Fruit fly (Drosophila melanogaster) whole organism, embryonic: Measurements from ENCODE around the gene Aasdh.

Source experiments
- CG1024 ChIP-seq: fragments of 200-800 bp; sonication (Bioruptor generic); IDR thresholded peaks from 2 replicates; pipeline ENCODE4 v1.3.6; 2022; ENCODE audit warnings: missing biosample characterization, missing genetic modification characterization
- CG10321 ChIP-seq: fragments of 200-800 bp; sonication (Bioruptor generic); IDR thresholded peaks from 2 replicates; pipeline ENCODE4 v1.3.6; 2022; ENCODE audit warnings: missing biosample characterization, missing genetic modification characterization
- CG10543 ChIP-seq: fragments of 200-800 bp; sonication (Bioruptor generic); optimal IDR thresholded peaks from 3 replicates; lab custom pipeline; 2017; ENCODE audit warnings: missing biosample characterization, mild to moderate bottlenecking, missing genetic modification characterization, moderate library complexity
- CG12659 ChIP-seq: fragments of 200-800 bp; sonication (Bioruptor generic); optimal IDR thresholded peaks from 3 replicates; lab custom pipeline; 2017; ENCODE audit warnings: mild to moderate bottlenecking, missing biosample characterization, missing genetic modification reagents, missing genetic modification characterization
- CG15269 ChIP-seq: fragments of 200-800 bp; sonication (Bioruptor generic); optimal IDR thresholded peaks from 2 replicates; lab custom pipeline; 2018; ENCODE audit warnings: missing biosample characterization, mild to moderate bottlenecking, missing genetic modification characterization, moderate library complexity
- CG15696 ChIP-seq: fragments of 200-800 bp; sonication (Bioruptor generic); optimal IDR thresholded peaks from 2 replicates; lab custom pipeline; 2019; ENCODE audit warnings: missing biosample characterization, mild to moderate bottlenecking, missing genetic modification characterization, moderate library complexity
- CG1603 ChIP-seq: fragments of 200-800 bp; sonication (Bioruptor generic); optimal IDR thresholded peaks from 2 replicates; lab custom pipeline; 2019; ENCODE audit warnings: missing biosample characterization, mild to moderate bottlenecking, missing genetic modification characterization, moderate library complexity
- CG16813 ChIP-seq: fragments of 200-800 bp; sonication (Bioruptor generic); IDR thresholded peaks from 3 replicates; pipeline ENCODE4 v1.3.6; 2022; ENCODE audit warnings: missing biosample characterization, missing genetic modification characterization; ENCODE audit not compliant: partially characterized antibody
- CG17802 ChIP-seq: fragments of 200-800 bp; sonication (Bioruptor generic); optimal IDR thresholded peaks from 2 replicates; lab custom pipeline; 2018; ENCODE audit warnings: missing biosample characterization, mild to moderate bottlenecking, missing genetic modification characterization, moderate library complexity
- CG31224 ChIP-seq: fragments of 200-800 bp; sonication (Bioruptor generic); IDR thresholded peaks from 2 replicates; pipeline ENCODE4 v1.3.6; 2022; ENCODE audit warnings: missing biosample characterization, missing genetic modification characterization
- CG32772 ChIP-seq: fragments of 200-800 bp; sonication (Bioruptor generic); IDR thresholded peaks from 2 replicates; pipeline ENCODE4 v1.3.6; 2022; ENCODE audit warnings: missing biosample characterization, missing genetic modification characterization
- CG4328 ChIP-seq: fragments of 200-800 bp; sonication (Bioruptor generic); optimal IDR thresholded peaks from 3 replicates; lab custom pipeline; 2017; ENCODE audit warnings: missing biosample characterization, missing genetic modification reagents, missing genetic modification characterization
- CG4360 ChIP-seq: fragments of 200-800 bp; sonication (Bioruptor generic); IDR thresholded peaks from 2 replicates; pipeline ENCODE4 v1.3.6; 2022; ENCODE audit warnings: missing biosample characterization, missing genetic modification characterization
- CG4617 ChIP-seq: fragments of 200-800 bp; sonication (Bioruptor generic); optimal IDR thresholded peaks from 3 replicates; lab custom pipeline; 2016; ENCODE audit warnings: missing biosample characterization, missing genetic modification characterization, borderline replicate concordance
- CG8924 ChIP-seq: fragments of 200-800 bp; optimal IDR thresholded peaks from 3 replicates; lab custom pipeline; 2019; ENCODE audit warnings: missing biosample characterization, mild to moderate bottlenecking, missing genetic modification characterization, moderate library complexity
- CG9609 ChIP-seq: fragments of 200-800 bp; sonication (Bioruptor generic); optimal IDR thresholded peaks from 3 replicates; lab custom pipeline; 2016; ENCODE audit warnings: missing biosample characterization, missing genetic modification characterization
- Deaf1 ChIP-seq: fragments of 200-800 bp; optimal IDR thresholded peaks from 3 replicates; lab custom pipeline; 2019; ENCODE audit warnings: missing biosample characterization, mild to moderate bottlenecking, missing genetic modification characterization, moderate library complexity
- Hmr ChIP-seq: fragments of 200-800 bp; sonication (Bioruptor generic); optimal IDR thresholded peaks from 3 replicates; lab custom pipeline; 2017; ENCODE audit warnings: mild to moderate bottlenecking, missing biosample characterization, missing genetic modification reagents, missing genetic modification characterization
- Hr39 ChIP-seq: fragments of >200 bp; optimal IDR thresholded peaks from 2 replicates; lab custom pipeline; 2017
- MESR4 ChIP-seq: fragments of 200-800 bp; sonication (Bioruptor generic); optimal IDR thresholded peaks from 2 replicates; lab custom pipeline; 2018; ENCODE audit warnings: missing biosample characterization, mild to moderate bottlenecking, missing genetic modification characterization, moderate library complexity
- Max ChIP-seq: fragments of 200-800 bp; sonication (Bioruptor generic); optimal IDR thresholded peaks from 2 replicates; lab custom pipeline; 2016; ENCODE audit warnings: missing biosample characterization, mild to moderate bottlenecking, missing genetic modification characterization
- NC2α ChIP-seq: fragments of 200-800 bp; sonication (Bioruptor generic); optimal IDR thresholded peaks from 2 replicates; lab custom pipeline; 2016; ENCODE audit warnings: missing biosample characterization, missing genetic modification characterization
- NC2β ChIP-seq: fragments of 200-800 bp; sonication (Bioruptor generic); optimal IDR thresholded peaks from 2 replicates; lab custom pipeline; 2016; ENCODE audit warnings: missing biosample characterization, missing genetic modification characterization
- Xrp1 ChIP-seq: fragments of 200-800 bp; sonication (Bioruptor generic); IDR thresholded peaks from 2 replicates; pipeline ENCODE4 v1.3.6; 2022; ENCODE audit warnings: missing biosample characterization, missing genetic modification characterization
- al ChIP-seq: fragments of 200-800 bp; sonication (Bioruptor generic); IDR thresholded peaks from 2 replicates; pipeline ENCODE4 v1.3.6; 2022; ENCODE audit warnings: missing biosample characterization, missing genetic modification characterization
- bsh ChIP-seq, 2 experiments: fragments of 200-800 bp; sonication (Bioruptor generic); optimal IDR thresholded peaks; 2 replicates each; lab custom pipeline; 2017 to 2018; ENCODE audit warnings: mild to moderate bottlenecking in 2 of 2, missing biosample characterization in 2 of 2, missing genetic modification characterization in 2 of 2, moderate library complexity in 1 of 2
- btn ChIP-seq: fragments of 200-800 bp; sonication (Bioruptor generic); optimal IDR thresholded peaks from 2 replicates; lab custom pipeline; 2016; ENCODE audit warnings: missing biosample characterization, missing genetic modification characterization
- chm ChIP-seq: fragments of 200-800 bp; sonication (Bioruptor generic); IDR thresholded peaks from 2 replicates; pipeline ENCODE4 v1.3.6; 2022; ENCODE audit warnings: missing biosample characterization, missing genetic modification characterization
- crc ChIP-seq: fragments of 200-800 bp; sonication (Bioruptor generic); optimal IDR thresholded peaks from 2 replicates; lab custom pipeline; 2016; ENCODE audit warnings: missing biosample characterization, missing genetic modification characterization
- croc ChIP-seq: fragments of 200-800 bp; sonication (Bioruptor generic); conservative IDR thresholded peaks from 3 replicates; pipeline ENCODE4 v1.3.6; 2022; ENCODE audit warnings: missing biosample characterization, missing genetic modification characterization
- crol ChIP-seq: fragments of 200-800 bp; sonication (Bioruptor generic); IDR thresholded peaks from 2 replicates; pipeline ENCODE4 v1.3.6; 2022; ENCODE audit warnings: missing biosample characterization, missing genetic modification characterization
- fd64A ChIP-seq: fragments of 200-800 bp; sonication (Bioruptor generic); optimal IDR thresholded peaks from 3 replicates; lab custom pipeline; 2018; ENCODE audit warnings: missing biosample characterization, mild to moderate bottlenecking, missing genetic modification characterization
- grau ChIP-seq: fragments of 200-800 bp; optimal IDR thresholded peaks from 3 replicates; lab custom pipeline; 2019; ENCODE audit warnings: missing biosample characterization, mild to moderate bottlenecking, missing genetic modification characterization, moderate library complexity
- gsb-n ChIP-seq: fragments of 200-800 bp; sonication (Bioruptor generic); optimal IDR thresholded peaks from 3 replicates; lab custom pipeline; 2018; ENCODE audit warnings: missing biosample characterization, mild to moderate bottlenecking, missing genetic modification characterization
- ham ChIP-seq: fragments of 200-800 bp; sonication (Bioruptor generic); IDR thresholded peaks from 2 replicates; pipeline ENCODE4 v1.3.6; 2022; ENCODE audit warnings: missing biosample characterization, missing genetic modification characterization
- her ChIP-seq: fragments of 200-800 bp; sonication (Bioruptor generic); optimal IDR thresholded peaks from 2 replicates; lab custom pipeline; 2016; ENCODE audit warnings: missing biosample characterization, missing genetic modification characterization
- hth ChIP-seq: fragments of >200 bp; optimal IDR thresholded peaks from 2 replicates; lab custom pipeline; 2017; ENCODE audit warnings: inconsistent platforms
- kay ChIP-seq: fragments of 200-800 bp; sonication (Bioruptor generic); optimal IDR thresholded peaks from 2 replicates; lab custom pipeline; 2016; ENCODE audit warnings: missing biosample characterization, missing genetic modification characterization
- lab ChIP-seq: fragments of 200-800 bp; sonication (Bioruptor generic); optimal IDR thresholded peaks from 3 replicates; lab custom pipeline; 2017; ENCODE audit warnings: missing biosample characterization, missing genetic modification characterization, mild to moderate bottlenecking, moderate library complexity, missing genetic modification reagents
- maf-S ChIP-seq: fragments of 200-800 bp; sonication (Bioruptor generic); optimal IDR thresholded peaks from 2 replicates; lab custom pipeline; 2016; ENCODE audit warnings: missing biosample characterization, missing genetic modification characterization
- mam ChIP-seq: fragments of 200-800 bp; sonication (Bioruptor generic); optimal IDR thresholded peaks from 3 replicates; lab custom pipeline; 2016; ENCODE audit warnings: missing biosample characterization, missing genetic modification characterization
- nmo ChIP-seq: fragments of 200-800 bp; sonication (Bioruptor generic); optimal IDR thresholded peaks from 2 replicates; lab custom pipeline; 2018; ENCODE audit warnings: missing biosample characterization, mild to moderate bottlenecking, missing genetic modification characterization, moderate library complexity
- pnt ChIP-seq: fragments of 200-800 bp; sonication (Bioruptor generic); optimal IDR thresholded peaks from 3 replicates; lab custom pipeline; 2016; ENCODE audit warnings: missing biosample characterization, missing genetic modification characterization
- pzg ChIP-seq: fragments of 200-800 bp; sonication (Bioruptor generic); optimal IDR thresholded peaks from 3 replicates; lab custom pipeline; 2018; ENCODE audit warnings: missing biosample characterization, mild to moderate bottlenecking, missing genetic modification characterization, moderate library complexity
- shn ChIP-seq: fragments of 200-800 bp; sonication (Bioruptor generic); optimal IDR thresholded peaks from 3 replicates; lab custom pipeline; 2016; ENCODE audit warnings: missing biosample characterization, missing genetic modification characterization
- sima ChIP-seq: fragments of 200-800 bp; sonication (Bioruptor generic); optimal IDR thresholded peaks from 2 replicates; lab custom pipeline; 2016; ENCODE audit warnings: missing biosample characterization, missing genetic modification characterization
- sqz ChIP-seq: fragments of 200-800 bp; sonication (Bioruptor generic); optimal IDR thresholded peaks from 3 replicates; lab custom pipeline; 2018; ENCODE audit warnings: missing biosample characterization, mild to moderate bottlenecking, missing genetic modification characterization
- trem ChIP-seq: fragments of 200-800 bp; optimal IDR thresholded peaks from 3 replicates; lab custom pipeline; 2019; ENCODE audit warnings: missing biosample characterization, mild to moderate bottlenecking, missing genetic modification characterization, moderate library complexity
- ttk ChIP-seq: fragments of 200-800 bp; sonication (Bioruptor generic); IDR thresholded peaks from 2 replicates; pipeline ENCODE4 v2.1.2; 2022; ENCODE audit warnings: missing biosample characterization, missing genetic modification characterization
- unc-4 ChIP-seq: fragments of 200-800 bp; sonication (Bioruptor generic); IDR thresholded peaks from 2 replicates; pipeline ENCODE4 v1.3.6; 2022; ENCODE audit warnings: missing biosample characterization, missing genetic modification characterization; ENCODE audit not compliant: partially characterized antibody
- zen ChIP-seq: fragments of 200-800 bp; sonication (Bioruptor generic); optimal IDR thresholded peaks from 3 replicates; lab custom pipeline; 2018; ENCODE audit warnings: missing biosample characterization, mild to moderate bottlenecking, missing genetic modification characterization, moderate library complexity
- zen2 ChIP-seq: fragments of 200-800 bp; sonication (Bioruptor generic); IDR thresholded peaks from 3 replicates; pipeline ENCODE4 v1.3.6; 2022; ENCODE audit warnings: missing biosample characterization, missing genetic modification characterization; ENCODE audit not compliant: partially characterized antibody

The Aasdh gene

dm6 chr2L:8488735-8489134 lies 39.4 kb upstream of the Aasdh start, which contains the start of gene CG13088 (continued):
- TF ChIP-seq CG16813 (GFP tag; lab: Robert Waterston, UW) (no peak), CG10543 (no peak), CG9609 (GFP tag; lab: Kevin White, UChicago) (no peak), ham (GFP tag; lab: Robert Waterston, UW) (no peak), fd64A (no peak), ttk (GFP tag; lab: Robert Waterston, UW) (no peak), CG15269 (tag; lab: Kevin White, UChicago) (no peak), Max (GFP tag; lab: Kevin White, UChicago) (no peak), al (GFP tag; lab: Robert Waterston, UW) (no peak), crol (GFP tag; lab: Robert Waterston, UW) (no peak), trem (tag; lab: Kevin White, UChicago) (peak; percentile 70), CG4328 (GFP tag; lab: Kevin White, UChicago) (no peak), Hr39 (lab: Kevin White, UChicago) (no peak), shn (no peak), CG12659 (GFP tag; lab: Kevin White, UChicago) (peak; percentile 58), mam (GFP tag; lab: Kevin White, UChicago) (peak; percentile 60), MESR4 (GFP tag; lab: Kevin White, UChicago) (peak; percentile 39), grau (no peak), Hmr (peak; percentile 45), bsh (GFP tag; optimal IDR thresholded peaks at IDR 0.05; lab: Kevin White, UChicago) (no peak), sqz (GFP tag; lab: Kevin White, UChicago) (no peak), CG17802 (peak; percentile 33), hth (no peak), crc (GFP tag; lab: Kevin White, UChicago) (no peak), lab (GFP tag; lab: Kevin White, UChicago) (no peak), CG1603 (tag; lab: Kevin White, UChicago) (peak; percentile 83), CG1024 (no peak), her (GFP tag; lab: Kevin White, UChicago) (no peak), croc (no peak; the same call in 2 of the 3 replicates), CG4617 (GFP tag; lab: Kevin White, UChicago) (peak; percentile 38), kay (no peak), pnt (GFP tag; lab: Kevin White, UChicago) (no peak), CG8924 (tag; lab: Kevin White, UChicago) (no peak), sima (GFP tag; lab: Kevin White, UChicago) (no peak), nmo (GFP tag; lab: Kevin White, UChicago) (peak; percentile 41), zen (tag; lab: Kevin White, UChicago) (peak; percentile 36), btn (GFP tag; lab: Kevin White, UChicago) (no peak), pzg (GFP tag; lab: Kevin White, UChicago) (peak; percentile 75), NC2β (GFP tag; lab: Kevin White, UChicago) (peak; percentile 36), CG32772 (no peak), unc-4 (no peak), zen2 (GFP tag; lab: Robert Waterston, UW) (no peak), CG15696 (tag; lab: Kevin White, UChicago) (no peak), NC2α (GFP tag; lab: Kevin White, UChicago) (no peak), gsb-n (tag; lab: Kevin White, UChicago) (no peak), CG4360 (0 out of 2 replicates have a peak, but pooled peaks have one; percentile 7), CG31224 (GFP tag; lab: Robert Waterston, UW) (no peak), chm (GFP tag; lab: Robert Waterston, UW) (no peak), CG10321 (GFP tag; lab: Robert Waterston, UW) (no peak), Xrp1 (peak; percentile 64), Deaf1 (tag; lab: Kevin White, UChicago) (no peak), maf-S (GFP tag; lab: Kevin White, UChicago) (peak; percentile 28)
